Worm (Caenorhabditis elegans) whole organism, L1 larva: Measurements from ENCODE around the gene chil-4.

Experiments used
- aly-2 ChIP-seq: fragments of 150-350 bp; optimal IDR thresholded peaks from 2 replicates; lab custom pipeline; 2014; ENCODE audit warnings: missing biosample characterization, missing genetic modification characterization
- blmp-1 ChIP-seq: fragments of 150-350 bp; optimal IDR thresholded peaks from 2 replicates; lab custom pipeline; 2014; ENCODE audit warnings: missing biosample characterization, missing genetic modification characterization
- dsc-1 ChIP-seq: sonication (generic microtip); optimal IDR thresholded peaks from 2 replicates; lab custom pipeline; 2016; ENCODE audit warnings: mild to moderate bottlenecking, missing genetic modification characterization, missing compliant biosample characterization
- hlh-4 ChIP-seq: sonication (generic microtip); optimal IDR thresholded peaks from 2 replicates; lab custom pipeline; 2016; ENCODE audit warnings: mild to moderate bottlenecking, missing genetic modification characterization, missing compliant biosample characterization
- nhr-19 ChIP-seq: fragments of 200-800 bp; sonication (Bioruptor generic); conservative IDR thresholded peaks from 2 replicates; pipeline ENCODE4 v1.3.6; 2022; ENCODE audit warnings: missing genetic modification characterization, missing compliant biosample characterization
- nhr-85 ChIP-seq: sonication (generic microtip); peaks from one replicate; lab custom pipeline; 2016; ENCODE audit warnings: missing genetic modification characterization, inconsistent platforms, missing compliant biosample characterization
- sox-4 ChIP-seq: sonication (generic microtip); optimal IDR thresholded peaks from 2 replicates; lab custom pipeline; 2016; ENCODE audit warnings: missing genetic modification characterization, missing compliant biosample characterization

ce11 chrII:9872961-9873360 is 17.4 kb upstream of the chil-4 start, which contains the start of gene chil-8:
- TF ChIP-seq blmp-1 (tag; lab: Kevin White, UChicago) (no peak), sox-4 (no peak), nhr-19 (no peak), nhr-85 (tag; lab: Kevin White, UChicago) (no peak), hlh-4 (tag; lab: Kevin White, UChicago) (no peak), dsc-1 (no peak), aly-2 (tag; lab: Kevin White, UChicago) (no peak)
